Fruit fly (Drosophila melanogaster) Kc167 (cell line): ENCODE measurements around the gene CG15021.

Experiments
- Myc ChIP-seq: fragments of >200 bp; optimal IDR thresholded peaks from 2 replicates; lab custom pipeline; 2017; ENCODE audit warnings: missing external identifiers
- Sin3A ChIP-seq: fragments of >200 bp; optimal IDR thresholded peaks from 2 replicates; lab custom pipeline; 2018; ENCODE audit warnings: missing external identifiers
- h ChIP-seq: fragments of >200 bp; optimal IDR thresholded peaks from 3 replicates; lab custom pipeline; 2018; ENCODE audit warnings: missing external identifiers
- insv ChIP-seq: fragments of >200 bp; optimal IDR thresholded peaks from 3 replicates; lab custom pipeline; 2018; ENCODE audit warnings: missing external identifiers
- psq ChIP-seq: fragments of >200 bp; optimal IDR thresholded peaks from 2 replicates; lab custom pipeline; 2017; ENCODE audit warnings: missing external identifiers
- ttk ChIP-seq: sonication (Bioruptor generic); optimal IDR thresholded peaks from 2 replicates; lab custom pipeline; 2017; ENCODE audit warnings: missing external identifiers

The CG15021 gene

DNA sequence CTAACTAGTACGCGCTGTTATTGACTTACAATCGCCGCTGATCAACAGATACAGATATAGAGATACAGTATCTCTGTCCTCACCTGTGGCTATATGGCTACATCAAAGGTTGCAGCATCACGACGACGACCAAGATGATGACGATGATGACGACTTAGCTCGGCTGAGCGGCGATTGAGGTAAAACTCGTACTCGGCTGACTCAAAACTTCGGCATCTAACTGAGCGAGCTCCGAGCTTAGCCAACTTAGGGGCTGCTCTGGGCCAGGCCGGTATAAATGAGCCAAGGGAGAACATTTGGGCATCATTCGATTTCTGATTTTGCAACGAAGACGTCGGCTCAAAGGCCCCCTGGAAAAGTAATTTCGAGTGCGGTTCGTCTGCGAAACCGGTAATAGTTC lies at the start of gene CG15021:
CG15021 (plus strand) TSS at position 301 of the 400 bp plus-strand sequence.
- TF ChIP-seq h (lab: Kevin White, UChicago), result no peak
- no peak for TF ChIP-seq Sin3A
- no peak for TF ChIP-seq insv (lab: Kevin White, UChicago)
- TF ChIP-seq psq (lab: Kevin White, UChicago), result no peak
- TF ChIP-seq Myc (lab: Kevin White, UChicago), result no peak
- TF ChIP-seq ttk, result no peak

DNA sequence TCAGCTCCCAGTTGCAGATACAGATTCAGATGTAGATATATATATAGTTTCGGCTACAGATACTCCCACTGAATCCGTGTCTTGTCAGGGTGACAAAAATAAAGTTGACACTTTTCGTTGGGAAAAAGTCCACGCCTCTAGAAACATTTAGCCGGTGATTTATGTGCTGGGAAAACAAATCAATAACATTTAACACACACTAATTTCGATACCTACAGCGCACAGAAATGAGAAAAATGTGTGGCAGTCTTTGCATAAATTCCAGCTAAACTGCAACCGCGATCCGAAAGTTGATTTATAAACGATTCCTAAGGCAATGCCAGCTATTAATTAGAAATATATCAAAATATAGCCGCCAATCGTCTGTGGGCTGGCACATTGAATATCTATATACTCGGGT lies 48.3 kb upstream of the CG15021 start:
- no peak for TF ChIP-seq Myc (lab: Kevin White, UChicago)
- TF ChIP-seq psq (lab: Kevin White, UChicago), result no peak
- TF ChIP-seq h (lab: Kevin White, UChicago), result no peak
- TF ChIP-seq Sin3A, result no peak
- no peak for TF ChIP-seq insv (lab: Kevin White, UChicago)
- no peak for TF ChIP-seq ttk

DNA sequence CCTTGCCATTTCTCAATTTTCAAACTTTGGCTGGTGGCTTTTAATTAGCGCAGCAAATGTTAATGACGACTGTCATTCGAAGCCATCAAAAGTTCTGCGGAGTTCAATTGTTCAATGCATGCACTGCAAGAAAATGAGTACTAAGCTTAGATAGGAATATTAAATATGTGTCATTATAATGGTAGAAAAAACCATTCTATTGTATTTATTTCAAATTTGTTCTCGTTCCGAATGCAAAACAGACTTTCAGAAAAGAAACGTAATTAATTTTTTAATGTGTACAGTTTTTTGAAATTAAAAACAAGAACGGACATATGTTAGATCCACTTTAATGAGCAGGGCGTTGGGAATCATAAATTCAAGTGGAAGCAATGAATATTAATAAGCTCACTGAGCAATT lies 47.4 kb upstream of the CG15021 start:
- TF ChIP-seq insv (lab: Kevin White, UChicago), result no peak
- no peak for TF ChIP-seq Sin3A
- TF ChIP-seq psq (lab: Kevin White, UChicago), result no peak
- TF ChIP-seq h (lab: Kevin White, UChicago), result no peak
- no peak for TF ChIP-seq ttk
- no peak for TF ChIP-seq Myc (lab: Kevin White, UChicago)

dm6 chr3L:4392851-4393250 lies 43.7 kb upstream of the CG15021 start:
- TF ChIP-seq ttk (no peak), psq (lab: Kevin White, UChicago) (no peak), insv (lab: Kevin White, UChicago) (no peak), Myc (lab: Kevin White, UChicago) (no peak), h (lab: Kevin White, UChicago) (no peak), Sin3A (no peak)

DNA sequence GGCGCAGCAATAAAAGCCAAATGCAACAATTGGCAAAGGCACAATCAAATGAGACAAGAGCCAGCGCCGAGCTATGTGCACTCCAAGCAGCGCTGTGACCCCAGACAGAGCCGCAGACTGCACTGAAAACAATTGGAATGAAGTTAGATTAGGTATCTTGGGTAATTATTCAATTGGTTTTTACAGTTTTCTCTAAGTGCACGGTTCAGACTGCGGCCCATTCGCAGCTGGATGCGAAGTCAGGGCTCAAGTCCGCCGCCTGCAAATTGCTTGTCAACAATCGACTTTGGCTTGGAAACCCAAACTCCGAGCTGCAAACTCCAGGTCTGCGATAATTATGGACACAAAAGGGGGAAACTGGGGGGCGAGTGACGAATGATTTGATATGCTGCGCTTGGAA lies 42.9 kb upstream of the CG15021 start:
- no peak for TF ChIP-seq ttk
- TF ChIP-seq psq (lab: Kevin White, UChicago), result no peak
- TF ChIP-seq insv (lab: Kevin White, UChicago), result no peak

- no peak for TF ChIP-seq h (lab: Kevin White, UChicago)
- no peak for TF ChIP-seq Sin3A
- no peak for TF ChIP-seq psq (lab: Kevin White, UChicago)
- no peak for TF ChIP-seq Myc (lab: Kevin White, UChicago)
- TF ChIP-seq insv (lab: Kevin White, UChicago), result no peak
- no peak for TF ChIP-seq ttk
These were observed 40.9 kb upstream of the CG15021 start for dm6 chr3L:4395501-4396073.

dm6 chr3L:4396372-4396771 lies 40.1 kb upstream of the CG15021 start:
- TF ChIP-seq psq (lab: Kevin White, UChicago), result no peak
- TF ChIP-seq h (lab: Kevin White, UChicago), result no peak
- no peak for TF ChIP-seq ttk
- no peak for TF ChIP-seq insv (lab: Kevin White, UChicago)
- TF ChIP-seq Sin3A, result no peak
- no peak for TF ChIP-seq Myc (lab: Kevin White, UChicago)

- TF ChIP-seq h (lab: Kevin White, UChicago) (no peak), Sin3A (no peak), insv (lab: Kevin White, UChicago) (no peak), ttk (no peak), Myc (lab: Kevin White, UChicago) (no peak)
These were observed 39.4 kb upstream of the CG15021 start for dm6 chr3L:4397137-4397536.

DNA sequence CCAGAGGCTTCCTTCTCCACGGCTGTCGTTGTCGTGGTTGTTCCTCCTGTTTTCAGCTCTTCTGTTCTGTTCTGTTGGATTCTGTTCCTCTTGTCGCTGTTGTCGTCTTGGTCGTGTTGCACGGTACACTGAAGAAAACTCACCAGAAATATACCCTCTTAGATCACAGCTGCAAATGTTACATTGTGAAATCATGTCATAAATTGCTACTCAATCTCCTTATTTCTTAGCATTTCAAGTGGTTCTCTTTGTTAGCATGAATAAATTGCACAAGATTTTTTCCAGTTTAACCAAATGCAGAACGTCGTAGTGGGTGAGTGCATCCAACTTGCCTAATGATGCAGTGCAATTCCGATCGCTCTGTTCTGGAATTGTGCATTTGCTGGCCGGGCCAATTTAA lies 38.6 kb upstream of the CG15021 start:
- TF ChIP-seq insv (lab: Kevin White, UChicago), result no peak
- no peak for TF ChIP-seq psq (lab: Kevin White, UChicago)
- no peak for TF ChIP-seq h (lab: Kevin White, UChicago)
- TF ChIP-seq ttk, result no peak
- no peak for TF ChIP-seq Sin3A
- no peak for TF ChIP-seq Myc (lab: Kevin White, UChicago)

DNA sequence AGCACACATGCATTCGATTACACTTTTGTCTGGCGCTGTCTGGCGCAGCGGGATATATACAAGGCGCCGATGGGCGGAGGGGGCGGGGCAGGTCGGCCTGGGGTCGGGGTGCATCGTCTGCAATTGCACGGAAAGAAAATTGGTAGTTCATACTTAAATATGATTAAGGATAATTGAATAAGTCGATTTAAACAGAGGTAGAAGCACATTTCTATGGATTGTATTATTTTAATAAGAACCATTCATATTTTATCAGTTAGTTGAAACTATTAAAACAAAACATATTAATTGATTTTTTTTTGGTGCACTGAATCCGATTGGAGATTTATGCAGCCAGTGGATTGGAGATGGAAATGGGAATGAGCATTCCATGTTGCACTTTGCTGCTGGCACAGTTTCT lies 36.6 kb upstream of the CG15021 start:
- TF ChIP-seq psq (lab: Kevin White, UChicago) (no peak), ttk (no peak), Myc (lab: Kevin White, UChicago) (no peak), Sin3A (no peak), h (lab: Kevin White, UChicago) (no peak), insv (lab: Kevin White, UChicago) (no peak)

DNA sequence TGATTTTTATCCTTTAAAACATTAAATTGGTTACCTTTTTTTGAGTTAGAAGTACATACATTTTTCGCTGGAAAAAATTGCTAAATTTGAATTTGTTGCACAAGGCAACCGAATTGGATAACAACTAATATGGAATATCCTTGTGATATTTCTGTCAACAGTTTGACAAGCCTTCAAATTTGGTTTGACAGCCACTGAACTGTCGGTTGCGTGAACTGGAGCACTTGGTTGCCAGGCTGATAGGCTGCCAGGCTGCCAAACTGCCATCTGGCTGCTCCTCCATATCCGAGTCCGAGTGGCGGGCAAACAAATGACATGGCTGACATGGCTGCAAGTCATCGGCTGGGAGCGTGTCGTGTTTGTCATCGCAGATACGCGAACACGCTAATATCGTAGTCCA lies 35.3 kb upstream of the CG15021 start:
- no peak for TF ChIP-seq Myc (lab: Kevin White, UChicago)
- TF ChIP-seq Sin3A, result no peak
- TF ChIP-seq psq (lab: Kevin White, UChicago), result no peak
- no peak for TF ChIP-seq h (lab: Kevin White, UChicago)
- no peak for TF ChIP-seq ttk
- no peak for TF ChIP-seq insv (lab: Kevin White, UChicago)

DNA sequence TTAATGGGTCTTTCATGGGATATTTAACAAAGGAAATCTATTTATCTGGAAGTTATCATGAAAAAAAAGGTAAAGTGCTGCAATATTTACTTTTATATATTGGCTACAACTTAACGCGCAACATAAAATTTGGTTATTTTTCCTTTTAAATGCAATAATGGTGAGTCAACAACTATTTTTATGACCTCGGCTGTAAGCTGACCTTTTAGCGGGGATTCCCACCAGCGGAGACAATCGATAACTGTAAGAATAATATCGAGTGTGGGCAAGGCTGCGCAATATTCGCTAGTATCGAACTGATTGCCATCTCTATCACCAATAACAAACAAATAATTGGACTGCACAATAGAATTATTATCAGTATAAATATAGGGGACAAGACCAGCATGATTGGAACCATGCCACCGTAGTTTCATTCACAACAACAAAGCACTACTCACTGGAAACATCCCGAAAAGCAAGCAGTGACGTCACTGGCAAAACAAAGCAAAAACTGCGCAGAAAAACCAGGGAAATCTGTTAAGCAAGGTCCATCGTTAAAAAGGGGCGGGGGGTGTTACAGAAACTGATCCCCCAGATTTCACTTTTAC lies 33.2 kb upstream of the CG15021 start, which contains the start of gene Syx17:
Syx17 (plus strand) TSS at position 308 of the 590 bp plus-strand sequence.
- no peak for TF ChIP-seq ttk
- no peak for TF ChIP-seq psq (lab: Kevin White, UChicago)
- TF ChIP-seq insv (lab: Kevin White, UChicago), result no peak
- no peak for TF ChIP-seq Sin3A
- TF ChIP-seq h (lab: Kevin White, UChicago), result no peak
- no peak for TF ChIP-seq Myc (lab: Kevin White, UChicago)

dm6 chr3L:4405922-4406321 lies 30.6 kb upstream of the CG15021 start, which contains the start of gene CG15019:
Gene CG15019 (minus strand): TSS chr3L:4406059.
- TF ChIP-seq psq (lab: Kevin White, UChicago), result no peak
- no peak for TF ChIP-seq h (lab: Kevin White, UChicago)
- TF ChIP-seq insv (lab: Kevin White, UChicago), result no peak
- TF ChIP-seq Myc (lab: Kevin White, UChicago), result no peak
- no peak for TF ChIP-seq Sin3A
- no peak for TF ChIP-seq ttk
